In genomic region chr3R:31724136-31724535, dm6 we compare ENCODE assay signal across 1 fruit fly cellular context.
A peak's percentile ranks its signal among the peaks of the same experiment; 100 is the strongest.
TF ChIP-seq lines count a peak whose summit lies in the region.

No protein-coding gene starts in this region.

TF ChIP-seq in whole organism, embryonic, 481 proteins besides CTCF, POLR2A, EP300 and RAD21 (continued from another document):
- TF ChIP-seq ci (GFP tag; IDR thresholded peaks at IDR 0.05; lab: Robert Waterston, UW) = no peak
- TF ChIP-seq Meics (GFP tag; optimal IDR thresholded peaks at IDR 0.05; lab: Kevin White, UChicago) = no peak
- TF ChIP-seq bsh (GFP tag; optimal IDR thresholded peaks at IDR 0.05; lab: Kevin White, UChicago) = peak in 1 of 2 experiments; percentile 9
- TF ChIP-seq grau (tag; optimal IDR thresholded peaks at IDR 0.05; lab: Kevin White, UChicago) = peak; percentile 62
TF ChIP-seq in whole organism, embryonic: peak in this region for 14.
